Fruit fly (Drosophila melanogaster) whole organism, embryonic: ENCODE measurements around the gene Sdic1.

Source experiments
- CG10979 ChIP-seq: fragments of 200-800 bp; sonication (Bioruptor generic); optimal IDR thresholded peaks from 2 replicates; lab custom pipeline; 2018; ENCODE audit warnings: missing biosample characterization, mild to moderate bottlenecking, missing genetic modification characterization, moderate library complexity
- CG11723 ChIP-seq: fragments of 200-800 bp; sonication (Bioruptor generic); optimal IDR thresholded peaks from 2 replicates; lab custom pipeline; 2017; ENCODE audit warnings: missing biosample characterization, mild to moderate bottlenecking, missing genetic modification characterization
- CG13624 ChIP-seq: fragments of 200-800 bp; sonication (Bioruptor generic); optimal IDR thresholded peaks from 2 replicates; lab custom pipeline; 2016; ENCODE audit warnings: missing biosample characterization, missing genetic modification characterization
- CG14014 ChIP-seq: fragments of 200-800 bp; sonication (Bioruptor generic); IDR thresholded peaks from 2 replicates; pipeline ENCODE4 v1.3.6; 2022; ENCODE audit warnings: missing biosample characterization, missing genetic modification characterization
- CG17186 ChIP-seq: fragments of 200-800 bp; sonication (Bioruptor generic); optimal IDR thresholded peaks from 3 replicates; lab custom pipeline; 2017; ENCODE audit warnings: missing biosample characterization, missing genetic modification reagents, missing genetic modification characterization
- CG18011 ChIP-seq: fragments of 200-800 bp; sonication (Bioruptor generic); optimal IDR thresholded peaks from 2 replicates; lab custom pipeline; 2017; ENCODE audit warnings: missing biosample characterization, missing genetic modification characterization, mild to moderate bottlenecking, moderate library complexity, missing genotype
- CG2875 ChIP-seq: fragments of 200-800 bp; sonication (Bioruptor generic); optimal IDR thresholded peaks from 2 replicates; lab custom pipeline; 2017; ENCODE audit warnings: missing biosample characterization, mild to moderate bottlenecking, missing genetic modification characterization, missing genetic modification reagents
- CG3726 ChIP-seq: fragments of 200-800 bp; sonication (Bioruptor generic); IDR thresholded peaks from 3 replicates; pipeline ENCODE4, ENCODE4 v1.3.6; 2022; ENCODE audit warnings: missing biosample characterization, missing genetic modification characterization
- CG4360 ChIP-seq: fragments of 200-800 bp; sonication (Bioruptor generic); IDR thresholded peaks from 2 replicates; pipeline ENCODE4 v1.3.6; 2022; ENCODE audit warnings: missing biosample characterization, missing genetic modification characterization
- CG4424 ChIP-seq: fragments of 200-800 bp; sonication (Bioruptor generic); optimal IDR thresholded peaks from 3 replicates; lab custom pipeline; 2016; ENCODE audit warnings: missing biosample characterization, missing genetic modification characterization
- CG9727 ChIP-seq: fragments of 200-800 bp; sonication (Bioruptor generic); optimal IDR thresholded peaks from 3 replicates; lab custom pipeline; 2017; ENCODE audit warnings: missing biosample characterization, mild to moderate bottlenecking, missing genetic modification characterization
- Dad ChIP-seq: fragments of 200-800 bp; sonication (Bioruptor generic); optimal IDR thresholded peaks from 3 replicates; lab custom pipeline; 2016; ENCODE audit warnings: missing biosample characterization, missing genetic modification characterization
- Dip2 ChIP-seq: fragments of 200-800 bp; sonication (Bioruptor generic); IDR thresholded peaks from 2 replicates; pipeline ENCODE4 v1.3.6; 2022; ENCODE audit warnings: missing biosample characterization, missing genetic modification characterization
- Doc3 ChIP-seq: fragments of 200-800 bp; sonication (Bioruptor generic); IDR thresholded peaks from 3 replicates; pipeline ENCODE4 v1.3.6; 2022; ENCODE audit warnings: missing biosample characterization, missing genetic modification characterization; ENCODE audit not compliant: partially characterized antibody
- E2f1 ChIP-seq: fragments of 200-800 bp; sonication (Bioruptor generic); IDR thresholded peaks from 2 replicates; pipeline ENCODE4 v1.3.6; 2022; ENCODE audit warnings: missing biosample characterization, missing genetic modification characterization
- Fer2 ChIP-seq: fragments of 200-800 bp; sonication (Bioruptor generic); optimal IDR thresholded peaks from 2 replicates; lab custom pipeline; 2018; ENCODE audit warnings: missing biosample characterization, mild to moderate bottlenecking, missing genetic modification characterization, moderate library complexity
- H2.0 ChIP-seq: fragments of 200-800 bp; sonication (Bioruptor generic); IDR thresholded peaks from 2 replicates; pipeline ENCODE4 v1.3.6; 2022; ENCODE audit warnings: missing biosample characterization, missing genetic modification characterization
- HLHmδ ChIP-seq: fragments of 200-800 bp; sonication (Bioruptor generic); optimal IDR thresholded peaks from 2 replicates; lab custom pipeline; 2018; ENCODE audit warnings: missing biosample characterization, mild to moderate bottlenecking, missing genetic modification characterization, moderate library complexity
- Hr39 ChIP-seq: fragments of >200 bp; optimal IDR thresholded peaks from 2 replicates; lab custom pipeline; 2017
- Hr51 ChIP-seq, 2 experiments: fragments of 200-800 bp; sonication (Bioruptor generic); optimal IDR thresholded peaks; 2 replicates in 1 of 2; 3 replicates in 1 of 2; lab custom pipeline; 2016 to 2018; ENCODE audit warnings: missing biosample characterization in 2 of 2, missing genetic modification characterization in 2 of 2, mild to moderate bottlenecking in 1 of 2, moderate library complexity in 1 of 2
- Poxn ChIP-seq: fragments of 200-800 bp; sonication (Bioruptor generic); IDR thresholded peaks from 2 replicates; pipeline ENCODE4 v1.3.6; 2022; ENCODE audit warnings: missing biosample characterization, missing genetic modification characterization
- Ravus ChIP-seq: fragments of 200-800 bp; sonication (Bioruptor generic); IDR thresholded peaks from 2 replicates; pipeline ENCODE4 v1.3.6; 2022; ENCODE audit warnings: missing biosample characterization, missing genetic modification characterization
- Spps ChIP-seq: fragments of 200-800 bp; sonication (Bioruptor generic); optimal IDR thresholded peaks from 2 replicates; lab custom pipeline; 2018; ENCODE audit warnings: missing biosample characterization, mild to moderate bottlenecking, missing genetic modification characterization
- Stat92E ChIP-seq, 3 experiments: fragments of >200 bp in 2 of 3; fragments of 200-800 bp in 1 of 3; sonication (Bioruptor generic) in 1 of 3; optimal IDR thresholded peaks; 2 replicates each; lab custom pipeline; 2017 to 2019; ENCODE audit warnings: missing biosample characterization in 3 of 3, missing genetic modification characterization in 3 of 3, mild to moderate bottlenecking in 1 of 3, moderate library complexity in 1 of 3
- Taf1 ChIP-seq: fragments of 200-800 bp; sonication (Bioruptor generic); IDR thresholded peaks from 2 replicates; pipeline ENCODE4 v1.3.6; 2022; ENCODE audit warnings: missing biosample characterization, missing genetic modification characterization
- ash1 ChIP-seq: fragments of 200-800 bp; sonication (Bioruptor generic); optimal IDR thresholded peaks from 2 replicates; lab custom pipeline; 2018; ENCODE audit warnings: missing biosample characterization, mild to moderate bottlenecking, missing genetic modification characterization
- ato ChIP-seq: fragments of 200-800 bp; sonication (Bioruptor generic); IDR thresholded peaks from 2 replicates; pipeline ENCODE4 v1.3.6; 2022; ENCODE audit warnings: missing biosample characterization, missing genetic modification characterization; ENCODE audit not compliant: partially characterized antibody
- caup ChIP-seq: fragments of 200-800 bp; sonication (Bioruptor generic); optimal IDR thresholded peaks from 3 replicates; lab custom pipeline; 2017; ENCODE audit warnings: missing biosample characterization, mild to moderate bottlenecking, missing genetic modification characterization, moderate library complexity; ENCODE audit not compliant: severe bottlenecking
- chinmo ChIP-seq: fragments of 200-800 bp; sonication (Bioruptor generic); IDR thresholded peaks from 4 replicates; pipeline ENCODE4 v1.3.6; 2022; ENCODE audit warnings: missing biosample characterization, missing genetic modification characterization; ENCODE audit not compliant: partially characterized antibody
- chn ChIP-seq: fragments of 200-800 bp; sonication (Bioruptor generic); optimal IDR thresholded peaks from 2 replicates; lab custom pipeline; 2016; ENCODE audit warnings: missing biosample characterization, missing genetic modification characterization
- ci ChIP-seq: fragments of 200-800 bp; sonication (Bioruptor generic); IDR thresholded peaks from 3 replicates; pipeline ENCODE4 v1.3.6; 2022; ENCODE audit warnings: missing biosample characterization, missing genetic modification characterization
- en ChIP-seq: fragments of 200-800 bp; sonication (Bioruptor generic); optimal IDR thresholded peaks from 2 replicates; lab custom pipeline; 2016; ENCODE audit warnings: missing biosample characterization, missing genetic modification characterization
- fd64A ChIP-seq: fragments of 200-800 bp; sonication (Bioruptor generic); optimal IDR thresholded peaks from 3 replicates; lab custom pipeline; 2018; ENCODE audit warnings: missing biosample characterization, mild to moderate bottlenecking, missing genetic modification characterization
- ftz-f1 ChIP-seq: fragments of 200-800 bp; sonication (Bioruptor generic); optimal IDR thresholded peaks from 2 replicates; lab custom pipeline; 2016; ENCODE audit warnings: missing biosample characterization, missing genetic modification characterization
- gce ChIP-seq: fragments of 200-800 bp; sonication (Bioruptor generic); IDR thresholded peaks from 3 replicates; pipeline ENCODE4 v1.3.6; 2022; ENCODE audit warnings: missing biosample characterization, missing genetic modification characterization
- ham ChIP-seq: fragments of 200-800 bp; sonication (Bioruptor generic); IDR thresholded peaks from 2 replicates; pipeline ENCODE4 v1.3.6; 2022; ENCODE audit warnings: missing biosample characterization, missing genetic modification characterization
- hkb ChIP-seq, 2 experiments: fragments of 200-800 bp in 1 of 2; fragments of >200 bp in 1 of 2; sonication (Bioruptor generic) in 1 of 2; IDR thresholded peaks in 1 of 2; optimal IDR thresholded peaks in 1 of 2; 2 replicates each; pipeline versions ENCODE4 v1.3.6 to Lab custom; 2017 to 2022; ENCODE audit warnings: missing biosample characterization in 1 of 2, missing genetic modification characterization in 1 of 2
- lilli ChIP-seq: fragments of 200-800 bp; sonication (Bioruptor generic); optimal IDR thresholded peaks from 3 replicates; lab custom pipeline; 2016; ENCODE audit warnings: missing biosample characterization, missing genetic modification characterization
- lov ChIP-seq, 2 experiments: fragments of 200-800 bp in 1 of 2; fragments of >200 bp in 1 of 2; sonication (Bioruptor generic) in 1 of 2; IDR thresholded peaks in 1 of 2; optimal IDR thresholded peaks in 1 of 2; 2 replicates in 1 of 2; 3 replicates in 1 of 2; pipeline versions ENCODE4 v1.3.6 to Lab custom; 2017 to 2022; ENCODE audit warnings: missing biosample characterization in 1 of 2, missing genetic modification characterization in 1 of 2
- luna ChIP-seq: fragments of 200-800 bp; sonication (Bioruptor generic); optimal IDR thresholded peaks from 2 replicates; lab custom pipeline; 2016; ENCODE audit warnings: missing biosample characterization, missing genetic modification characterization
- oc ChIP-seq: fragments of 200-800 bp; sonication (Bioruptor generic); optimal IDR thresholded peaks from 2 replicates; lab custom pipeline; 2018; ENCODE audit warnings: missing biosample characterization, mild to moderate bottlenecking, missing genetic modification characterization, moderate library complexity
- pho ChIP-seq: fragments of 200-800 bp; sonication (Bioruptor generic); optimal IDR thresholded peaks from 2 replicates; lab custom pipeline; 2016; ENCODE audit warnings: missing biosample characterization, missing genetic modification characterization
- pros ChIP-seq: fragments of 200-800 bp; sonication (Bioruptor generic); optimal IDR thresholded peaks from 3 replicates; lab custom pipeline; 2019; ENCODE audit warnings: missing biosample characterization, mild to moderate bottlenecking, missing genetic modification characterization, moderate library complexity
- pum ChIP-seq: fragments of 200-800 bp; sonication (Bioruptor generic); optimal IDR thresholded peaks from 2 replicates; lab custom pipeline; 2016; ENCODE audit warnings: missing biosample characterization, missing genetic modification characterization
- repo ChIP-seq: fragments of 200-800 bp; sonication (Bioruptor generic); optimal IDR thresholded peaks from 2 replicates; lab custom pipeline; 2016; ENCODE audit warnings: missing biosample characterization, missing genetic modification characterization
- sna ChIP-seq: fragments of 200-800 bp; sonication (Bioruptor generic); IDR thresholded peaks from 2 replicates; pipeline ENCODE4 v1.3.6; 2022; ENCODE audit warnings: missing biosample characterization, missing genetic modification characterization; ENCODE audit not compliant: partially characterized antibody
- sr ChIP-seq: fragments of 200-800 bp; sonication (Bioruptor generic); IDR thresholded peaks from 3 replicates; pipeline ENCODE4 v1.3.6; 2022; ENCODE audit warnings: missing biosample characterization, missing genetic modification characterization
- stc ChIP-seq: fragments of 200-800 bp; sonication (Bioruptor generic); IDR thresholded peaks from 2 replicates; pipeline ENCODE4 v1.3.6; 2022; ENCODE audit warnings: missing biosample characterization, missing genetic modification characterization
- ttk ChIP-seq: fragments of 200-800 bp; sonication (Bioruptor generic); IDR thresholded peaks from 2 replicates; pipeline ENCODE4 v2.1.2; 2022; ENCODE audit warnings: missing biosample characterization, missing genetic modification characterization

Sdic1 gene

DNA sequence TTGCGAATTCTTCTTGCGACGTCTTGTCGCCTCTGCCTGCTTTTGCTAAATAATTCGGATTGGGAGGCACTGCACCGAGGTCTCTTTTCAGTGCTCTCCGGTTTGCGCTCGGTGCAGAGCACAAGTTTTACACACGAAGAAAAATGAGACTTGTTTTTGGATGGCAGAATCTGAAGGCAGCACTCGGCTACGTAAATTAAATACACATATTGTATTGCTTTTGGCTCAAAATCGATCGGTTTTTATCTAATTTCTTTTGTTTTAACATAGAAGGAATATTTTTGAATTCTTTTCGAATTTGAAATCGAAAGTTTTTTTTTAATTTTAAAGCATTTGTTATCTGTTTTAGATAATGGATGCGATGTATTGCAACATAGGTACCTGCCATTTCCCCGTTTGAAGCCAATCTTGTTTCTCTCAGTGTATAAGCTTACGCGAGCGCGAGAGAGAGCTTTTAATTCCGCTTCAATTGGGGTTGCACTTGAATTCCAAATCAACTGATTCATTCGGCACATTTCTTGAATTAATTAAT, 4.9 kb downstream of the Sdic1 start, which contains the start of gene AnxB10 (continued):
- TF ChIP-seq CG18011 (GFP tag; lab: Kevin White, UChicago) (no peak), ci (no peak), Spps (tag; lab: Kevin White, UChicago) (no peak), Fer2 (tag; lab: Kevin White, UChicago) (peak; percentile 6), Dad (GFP tag; lab: Kevin White, UChicago) (peak; percentile 12), Dip2 (no peak), caup (GFP tag; lab: Kevin White, UChicago) (peak; percentile 54), lilli (GFP tag; lab: Kevin White, UChicago) (peak; percentile 28), CG14014 (GFP tag; lab: Robert Waterston, UW) (0 out of 2 replicates have a peak, but pooled peaks have one; percentile 25), stc (0 out of 2 replicates have a peak, but pooled peaks have one; percentile 52), ham (GFP tag; lab: Robert Waterston, UW) (no peak), Stat92E (GFP tag; optimal IDR thresholded peaks at IDR 0.05; lab: Kevin White, UChicago) (no peak), Poxn (GFP tag; lab: Robert Waterston, UW) (no peak), en (peak; percentile 33), ato (no peak), hkb (optimal IDR thresholded peaks at IDR 0.05; lab: Kevin White, UChicago) (no peak), hkb (GFP tag; IDR thresholded peaks at IDR 0.05; lab: Robert Waterston, UW) (peak; percentile 67), CG13624 (peak; percentile 26), CG4360 (no peak), CG17186 (GFP tag; lab: Kevin White, UChicago) (no peak), ftz-f1 (GFP tag; lab: Kevin White, UChicago) (no peak), CG2875 (peak; percentile 35), E2f1 (GFP tag; lab: Robert Waterston, UW) (0 out of 2 replicates have a peak, but pooled peaks have one; percentile 26), repo (GFP tag; lab: Kevin White, UChicago) (peak; percentile 58), gce (no peak), CG11723 (GFP tag; lab: Kevin White, UChicago) (peak; percentile 26), fd64A (GFP tag; lab: Kevin White, UChicago) (no peak), pho (GFP tag; lab: Kevin White, UChicago) (no peak), Ravus (GFP tag; lab: Robert Waterston, UW) (peak; percentile 28), sna (GFP tag; lab: Robert Waterston, UW) (no peak), sr (GFP tag; lab: Robert Waterston, UW) (no peak), oc (tag; lab: Kevin White, UChicago) (peak; percentile 22), Taf1 (GFP tag; lab: Robert Waterston, UW) (no peak), ash1 (GFP tag; lab: Kevin White, UChicago) (no peak), CG9727 (GFP tag; lab: Kevin White, UChicago) (peak; percentile 51), Hr39 (lab: Kevin White, UChicago) (no peak), chinmo (GFP tag; lab: Robert Waterston, UW) (no peak), Hr51 (GFP tag; optimal IDR thresholded peaks at IDR 0.05; lab: Kevin White, UChicago) (peak in 1 of 2 experiments; percentile 75), CG4424 (GFP tag; lab: Kevin White, UChicago) (peak; percentile 64), pros (GFP tag; lab: Kevin White, UChicago) (no peak), HLHmδ (GFP tag; lab: Kevin White, UChicago) (no peak), CG10979 (peak; percentile 61), chn (GFP tag; lab: Kevin White, UChicago) (peak; percentile 44), CG3726 (GFP tag; lab: Robert Waterston, UW) (no peak), luna (no peak), H2.0 (no peak), Doc3 (GFP tag; lab: Robert Waterston, UW) (no peak), ttk (GFP tag; lab: Robert Waterston, UW) (peak; percentile 59), pum (GFP tag; lab: Kevin White, UChicago) (peak; percentile 27), lov (optimal IDR thresholded peaks at IDR 0.05; lab: Kevin White, UChicago) (no peak), lov (GFP tag; IDR thresholded peaks at IDR 0.05; lab: Robert Waterston, UW) (no peak)
